Worm (Caenorhabditis elegans) whole organism, L4/young adult: Measurements from ENCODE around the gene nhr-193.
"Not testable (repeated sequence)": the region's sequence is repeated elsewhere in the genome, so short reads cannot be mapped to it uniquely, and the experiment has no call there.

ENCODE experiments used
- W03F9.2 ChIP-seq: fragments of 150-350 bp; optimal IDR thresholded peaks from 2 replicates; lab custom pipeline; 2014; ENCODE audit warnings: missing biosample characterization, missing genetic modification characterization
- dao-5 ChIP-seq: sonication (generic microtip); optimal IDR thresholded peaks from 2 replicates; lab custom pipeline; 2016; ENCODE audit warnings: missing genotype, missing genetic modification characterization, moderate library complexity, missing compliant biosample characterization
- him-1 ChIP-seq: sonication (generic microtip); optimal IDR thresholded peaks from 2 replicates; lab custom pipeline; 2016; ENCODE audit warnings: missing genotype, missing genetic modification reagents, missing genetic modification characterization, missing compliant biosample characterization

Gene nhr-193

ce11 chrV:16338287-16339092, 3.6 kb upstream of the nhr-193 start, which contains the start of gene slc-9B.2:
TSS of gene slc-9B.2 (plus strand) at chrV:16339042.
- not testable (repeated sequence) for TF ChIP-seq him-1 (tag; lab: Kevin White, UChicago); W03F9.2; dao-5 (tag; lab: Kevin White, UChicago)

ce11 chrV:16346406-16347108, 4.4 kb downstream of the nhr-193 start, which contains the start of the genes W08G11.5 and W08G11.1:
TSS of gene W08G11.5 (minus strand) at chrV:16346506.
TSS of gene W08G11.1 (plus strand) at chrV:16347058.
- no peak for TF ChIP-seq dao-5 (tag; lab: Kevin White, UChicago)
- TF ChIP-seq him-1 (tag; lab: Kevin White, UChicago): no peak
- no peak for TF ChIP-seq W03F9.2

ce11 chrV:16350061-16350460, 8.0 kb downstream of the nhr-193 start:
- TF ChIP-seq him-1 (tag; lab: Kevin White, UChicago) (no peak), dao-5 (tag; lab: Kevin White, UChicago) (no peak), W03F9.2 (no peak)

DNA sequence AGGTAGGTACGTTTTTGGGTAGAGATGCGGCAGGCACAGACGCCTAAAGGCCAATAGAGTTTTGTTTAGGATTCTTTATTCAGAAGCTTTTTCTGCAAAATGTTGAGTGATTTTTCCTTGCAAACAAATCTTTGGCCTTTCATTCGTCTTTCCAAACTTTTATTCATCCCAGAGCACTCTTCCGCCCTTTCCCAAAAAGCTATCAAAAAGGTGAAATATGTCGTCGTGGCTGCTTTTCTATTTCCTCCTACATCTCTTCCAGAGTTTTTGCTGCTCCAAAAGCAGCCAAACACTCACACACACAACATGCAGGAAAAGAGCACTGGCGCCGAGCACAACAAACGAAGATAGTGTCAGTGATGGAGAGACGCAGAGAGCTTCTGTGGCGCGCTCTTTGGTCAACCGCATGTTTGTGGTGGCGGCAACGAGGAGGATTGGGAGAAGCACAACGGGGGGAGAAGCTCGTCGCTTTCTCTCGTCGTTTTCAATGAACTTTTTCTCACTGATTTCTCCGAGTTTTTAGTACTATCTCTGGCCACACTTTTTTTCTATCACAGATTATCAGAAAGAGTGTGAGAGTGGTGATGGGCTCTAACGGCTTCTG, 8.8 kb downstream of the nhr-193 start:
- TF ChIP-seq W03F9.2 (no peak), him-1 (tag; lab: Kevin White, UChicago) (peak; percentile 81)

DNA sequence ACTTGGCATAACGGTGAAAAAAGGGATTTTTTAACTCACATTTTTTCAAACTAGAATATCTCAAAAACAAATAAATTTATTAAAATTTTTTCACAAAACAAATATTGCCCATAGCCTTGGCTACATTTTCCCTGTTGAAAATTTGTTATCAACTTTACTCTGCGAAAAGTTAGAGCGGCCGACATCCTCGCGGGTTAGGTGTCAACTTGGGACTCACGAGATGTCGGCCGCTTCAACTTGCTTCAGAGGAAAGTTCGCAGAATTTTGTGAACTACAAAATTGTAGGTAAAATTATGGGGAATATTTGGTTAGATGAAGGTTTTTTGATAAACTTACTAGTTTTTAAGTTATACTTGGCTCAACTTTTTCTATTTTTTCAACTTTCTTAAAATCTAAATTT, 9.6 kb downstream of the nhr-193 start:
- TF ChIP-seq dao-5 (tag; lab: Kevin White, UChicago) (no peak), W03F9.2 (no peak), him-1 (tag; lab: Kevin White, UChicago) (no peak)

DNA sequence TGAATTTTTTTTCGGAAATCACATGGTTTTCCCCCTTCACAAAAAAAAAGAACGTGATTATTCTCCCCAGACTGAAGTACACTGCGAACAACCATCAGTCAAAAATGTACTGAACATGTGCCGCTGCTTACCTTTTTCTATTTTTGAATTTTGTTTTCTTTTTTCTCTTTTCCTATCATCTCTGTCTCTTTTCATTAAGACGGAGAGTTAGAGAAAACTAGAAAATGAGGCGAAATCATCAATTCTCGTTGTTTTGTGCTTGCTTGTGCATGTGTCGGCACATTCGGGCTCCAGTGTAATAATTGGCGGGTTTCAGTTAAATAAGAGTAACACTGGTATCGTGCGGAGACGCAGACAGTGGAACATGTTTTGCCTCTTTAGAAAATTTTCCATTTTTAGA, 10.2 kb downstream of the nhr-193 start:
- TF ChIP-seq W03F9.2 (peak; percentile 17), dao-5 (tag; lab: Kevin White, UChicago) (no peak), him-1 (tag; lab: Kevin White, UChicago) (no peak)

DNA sequence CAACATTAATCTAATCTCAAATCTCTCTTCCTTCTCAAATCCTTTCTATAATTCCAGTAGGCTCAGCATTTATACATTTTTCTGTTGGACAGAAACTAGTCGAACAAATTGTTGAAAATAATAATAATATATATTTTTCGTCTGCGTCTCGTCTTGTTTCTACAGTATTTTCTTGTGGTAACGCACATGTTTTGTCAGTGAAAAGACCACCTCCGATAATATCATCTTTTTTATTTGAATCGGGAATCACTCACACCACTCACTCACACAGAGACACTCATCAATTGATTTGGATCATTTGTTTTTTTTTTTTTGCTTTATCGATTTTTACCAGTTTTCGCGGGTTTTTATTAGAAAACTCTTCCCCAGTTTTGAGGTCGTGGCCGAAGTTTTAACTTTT, 12.6 kb downstream of the nhr-193 start:
- TF ChIP-seq him-1 (tag; lab: Kevin White, UChicago) (no peak), dao-5 (tag; lab: Kevin White, UChicago) (no peak), W03F9.2 (no peak)

- TF ChIP-seq W03F9.2 (peak; percentile 64), dao-5 (tag; lab: Kevin White, UChicago) (no peak), him-1 (tag; lab: Kevin White, UChicago) (peak; percentile 86)
These were observed 13.8 kb downstream of the nhr-193 start for ce11 chrV:16355941-16356340.

ce11 chrV:16356798-16357197, 14.7 kb downstream of the nhr-193 start:
- TF ChIP-seq dao-5 (tag; lab: Kevin White, UChicago) (no peak), W03F9.2 (no peak), him-1 (tag; lab: Kevin White, UChicago) (no peak)

ce11 chrV:16357253-16357652, 15.1 kb downstream of the nhr-193 start, which contains the start of gene pptr-1:
TSS of gene pptr-1 (plus strand) at chrV:16357521.
- TF ChIP-seq dao-5 (tag; lab: Kevin White, UChicago) (no peak), W03F9.2 (no peak), him-1 (tag; lab: Kevin White, UChicago) (no peak)

DNA sequence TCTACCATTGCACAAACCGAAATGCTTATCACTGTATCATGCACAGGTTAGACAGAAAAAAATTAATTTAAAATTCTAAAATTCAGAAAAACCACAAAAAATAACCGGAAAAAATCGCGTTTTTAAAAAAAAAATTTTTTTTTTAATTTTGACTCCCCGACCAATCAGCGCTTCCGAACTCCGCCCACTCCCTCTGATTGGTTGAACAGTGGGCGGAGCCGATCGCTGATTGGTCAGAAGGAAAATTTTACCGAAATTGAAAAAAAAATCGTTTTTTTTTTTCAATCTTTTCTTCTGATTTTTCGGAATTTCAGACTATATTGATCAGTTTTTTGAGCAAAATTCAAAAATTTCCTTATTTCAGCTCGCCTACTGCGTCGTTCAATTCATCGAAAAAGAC, 19.2 kb downstream of the nhr-193 start:
- no peak for TF ChIP-seq him-1 (tag; lab: Kevin White, UChicago)
- no peak for TF ChIP-seq dao-5 (tag; lab: Kevin White, UChicago)
- TF ChIP-seq W03F9.2: no peak

ce11 chrV:16367575-16367974, 25.5 kb downstream of the nhr-193 start, which contains the start of gene W08G11.3:
TSS of gene W08G11.3 (plus strand) at chrV:16367681.
- TF ChIP-seq him-1 (tag; lab: Kevin White, UChicago) (no peak), W03F9.2 (no peak), dao-5 (tag; lab: Kevin White, UChicago) (no peak)

DNA sequence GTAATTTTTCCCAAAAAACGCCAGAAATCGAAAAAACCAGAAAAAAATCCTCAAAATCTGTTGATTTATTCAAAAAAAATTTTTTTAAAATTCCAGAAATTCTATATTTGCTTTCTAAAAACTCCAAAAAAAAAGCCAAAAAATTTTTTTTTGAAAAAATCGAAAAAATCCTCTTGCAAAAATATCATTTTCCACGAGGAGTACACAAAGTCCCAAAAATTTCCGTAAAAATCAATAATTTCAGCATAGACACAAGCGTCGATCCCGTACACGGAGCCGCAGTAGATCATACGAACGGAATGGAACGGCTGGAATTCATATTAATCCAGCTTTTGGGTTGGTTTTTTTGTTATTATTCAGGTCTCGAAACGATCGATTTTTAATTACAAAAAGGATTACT, 26.0 kb downstream of the nhr-193 start:
- TF ChIP-seq him-1 (tag; lab: Kevin White, UChicago) (no peak), W03F9.2 (no peak), dao-5 (tag; lab: Kevin White, UChicago) (no peak)

DNA sequence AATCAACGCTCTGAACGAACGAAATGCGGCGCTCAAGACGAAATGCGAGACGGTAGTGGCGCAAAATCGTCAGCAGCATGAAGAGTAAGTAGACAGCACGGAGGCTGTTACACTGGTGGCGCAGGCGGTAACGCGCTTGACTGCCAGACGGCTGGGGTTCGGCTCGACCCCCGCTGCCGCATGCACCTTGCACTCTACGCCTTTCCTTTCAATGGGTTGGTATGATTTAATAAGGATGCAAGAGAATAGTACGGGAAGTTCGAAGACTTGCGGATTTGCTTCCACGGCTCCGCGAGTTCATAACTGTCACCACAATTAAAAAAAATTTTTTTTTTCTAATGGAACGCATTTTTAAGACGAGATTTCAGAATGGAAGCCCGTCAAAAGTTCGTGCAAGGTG, 27.9 kb downstream of the nhr-193 start:
- TF ChIP-seq dao-5 (tag; lab: Kevin White, UChicago): peak; percentile 71
- peak; percentile 9 for TF ChIP-seq W03F9.2
- peak; percentile 52 for TF ChIP-seq him-1 (tag; lab: Kevin White, UChicago)
